Fruit fly (Drosophila melanogaster): ENCODE measurements around the gene eg.
A peak's percentile ranks its signal among the peaks of the same experiment; 100 is the strongest.

Gene eg

DNA sequence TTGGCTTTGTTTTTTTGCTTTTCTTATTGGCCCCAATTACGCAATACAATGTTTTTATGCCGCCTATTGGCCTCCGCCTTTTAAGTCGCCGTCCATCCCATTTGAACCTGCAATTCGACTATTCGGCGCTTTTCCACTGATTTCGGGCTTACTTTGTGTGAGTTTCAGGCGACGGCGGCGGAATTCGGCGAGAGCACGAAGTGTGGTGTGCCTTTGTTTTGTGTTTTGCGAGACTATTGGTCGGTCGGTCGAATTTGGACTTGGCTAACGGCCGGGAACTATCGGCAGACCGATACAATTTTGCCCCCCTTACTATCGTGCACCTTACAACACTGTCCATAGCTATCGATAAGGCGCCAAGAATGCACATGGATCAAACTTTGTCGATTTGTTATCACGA is 32.6 kb downstream of the eg start, which contains the start of gene P5CDh1 (continued):
- TF ChIP-seq HmgZ (tag; optimal IDR thresholded peaks at IDR 0.05) (peak; percentile 72), Abd-B (GFP tag; optimal IDR thresholded peaks at IDR 0.05) (no peak), Xbp1 (GFP tag; optimal IDR thresholded peaks at IDR 0.05) (peak; percentile 23), gro (GFP tag; optimal IDR thresholded peaks at IDR 0.05) (peak; percentile 54), maf-S (GFP tag; optimal IDR thresholded peaks at IDR 0.05) (peak; percentile 2), CG7372 (GFP tag; IDR thresholded peaks at IDR 0.05) (no peak), CG9932 (GFP tag; IDR thresholded peaks at IDR 0.05) (peak; percentile 76), insv (GFP tag; optimal IDR thresholded peaks at IDR 0.05) (no peak), CG4854 (GFP tag; optimal IDR thresholded peaks at IDR 0.05) (peak; percentile 3), gt (GFP tag; IDR thresholded peaks at IDR 0.05) (no peak), klu (GFP tag; IDR thresholded peaks at IDR 0.05) (no peak), btn (GFP tag; optimal IDR thresholded peaks at IDR 0.05) (no peak), B-H2 (GFP tag; optimal IDR thresholded peaks at IDR 0.05) (peak; percentile 54), H15 (GFP tag; IDR thresholded peaks at IDR 0.05) (0 out of 3 replicates have a peak, but pooled peaks have one; percentile 26), CG3281 (GFP tag; optimal IDR thresholded peaks at IDR 0.05) (no peak), Pdp1 (GFP tag; optimal IDR thresholded peaks at IDR 0.05) (peak in 1 of 2 experiments; percentile 97), CG1024 (GFP tag; IDR thresholded peaks at IDR 0.05) (no peak), CG2202 (tag; optimal IDR thresholded peaks at IDR 0.05) (no peak), Ptx1 (GFP tag; IDR thresholded peaks at IDR 0.05) (no peak), sr (GFP tag; IDR thresholded peaks at IDR 0.05) (no peak), CG7963 (GFP tag; IDR thresholded peaks at IDR 0.05; ENCODE audit: partially characterized antibody) (peak; percentile 82), bigmax (GFP tag; optimal IDR thresholded peaks at IDR 0.05) (no peak), Nf-YC (tag; optimal IDR thresholded peaks at IDR 0.05) (peak; percentile 70), pros (GFP tag; optimal IDR thresholded peaks at IDR 0.05) (no peak), CG13287 (GFP tag; IDR thresholded peaks at IDR 0.05; ENCODE audit: partially characterized antibody) (peak; percentile 95), Med (GFP tag) (peak; percentile 96), CG8359 (GFP tag; optimal IDR thresholded peaks at IDR 0.05; ENCODE audit: borderline replicate concordance) (no peak), C15 (GFP tag; IDR thresholded peaks at IDR 0.05) (no peak), en (GFP tag; optimal IDR thresholded peaks at IDR 0.05) (no peak), CG32772 (GFP tag; IDR thresholded peaks at IDR 0.05) (no peak), CG6813 (GFP tag; optimal IDR thresholded peaks at IDR 0.05) (no peak), CG2875 (GFP tag; optimal IDR thresholded peaks at IDR 0.05) (no peak), Doc3 (GFP tag; IDR thresholded peaks at IDR 0.05; ENCODE audit: partially characterized antibody) (peak; percentile 77), CG32532 (GFP tag; IDR thresholded peaks at IDR 0.05) (peak; percentile 65), ara (GFP tag; IDR thresholded peaks at IDR 0.05) (no peak), danr (GFP tag; IDR thresholded peaks at IDR 0.05) (no peak), mirr (GFP tag; optimal IDR thresholded peaks at IDR 0.05) (peak; percentile 3), inv (GFP tag; IDR thresholded peaks at IDR 0.05; ENCODE audit: partially characterized antibody) (peak; percentile 78), CG10431 (GFP tag; optimal IDR thresholded peaks at IDR 0.05) (no peak), schlank (tag; optimal IDR thresholded peaks at IDR 0.05) (no peak), lmd (GFP tag; IDR thresholded peaks at IDR 0.05) (peak; percentile 39; the same call in 1 of the 2 replicates), CG7928 (GFP tag; optimal IDR thresholded peaks at IDR 0.05) (peak; percentile 3), unpg (GFP tag; optimal IDR thresholded peaks at IDR 0.05) (no peak), exex (tag; optimal IDR thresholded peaks at IDR 0.05) (no peak), cg (GFP tag; optimal IDR thresholded peaks at IDR 0.05) (peak; percentile 41), Hr51 (GFP tag; optimal IDR thresholded peaks at IDR 0.05) (peak in 1 of 2 experiments; percentile 51), pan (optimal IDR thresholded peaks at IDR 0.05) (no peak), pan (GFP tag; optimal IDR thresholded peaks at IDR 0.05 in 1 of 2, IDR thresholded peaks at IDR 0.05 in 1 of 2) (no peak), Mad (GFP tag; optimal IDR thresholded peaks at IDR 0.05) (peak; percentile 8), CG17912 (GFP tag; optimal IDR thresholded peaks at IDR 0.05) (no peak), pzg (GFP tag; optimal IDR thresholded peaks at IDR 0.05) (peak; percentile 91)

Data from whole organism, embryonic.